Worm (Caenorhabditis elegans) whole organism, late embryonic: ENCODE results near the gene T04C10.3.

Experiments used
- C08G9.2 ChIP-seq: sonication (generic microtip); optimal IDR thresholded peaks from 2 replicates; lab custom pipeline; 2016; ENCODE audit warnings: mild to moderate bottlenecking, missing genetic modification characterization, moderate library complexity, missing compliant biosample characterization
- F13H6.1 ChIP-seq: sonication (generic microtip); optimal IDR thresholded peaks from 2 replicates; lab custom pipeline; 2016; ENCODE audit warnings: missing genetic modification characterization, missing compliant biosample characterization
- ahr-1 ChIP-seq: sonication (generic microtip); optimal IDR thresholded peaks from 2 replicates; lab custom pipeline; 2016; ENCODE audit warnings: missing genetic modification characterization, missing compliant biosample characterization
- ama-1 ChIP-seq: fragments of 150-350 bp; optimal IDR thresholded peaks from 2 replicates; lab custom pipeline; 2014
- ceh-18 ChIP-seq: sonication (generic microtip); optimal IDR thresholded peaks from 2 replicates; lab custom pipeline; 2016; ENCODE audit warnings: missing genetic modification characterization, missing compliant biosample characterization
- ceh-22 ChIP-seq: sonication (generic microtip); optimal IDR thresholded peaks from 2 replicates; lab custom pipeline; 2017; ENCODE audit warnings: missing biosample characterization, missing genetic modification characterization
- ceh-31 ChIP-seq: sonication (generic microtip); optimal IDR thresholded peaks from 2 replicates; lab custom pipeline; 2016; ENCODE audit warnings: missing genetic modification characterization, missing compliant biosample characterization
- ceh-48 ChIP-seq: sonication (generic microtip); optimal IDR thresholded peaks from 2 replicates; lab custom pipeline; 2016; ENCODE audit warnings: missing genetic modification characterization, inconsistent platforms, missing compliant biosample characterization
- che-1 ChIP-seq: sonication (generic microtip); optimal IDR thresholded peaks from 2 replicates; lab custom pipeline; 2016; ENCODE audit warnings: mild to moderate bottlenecking, missing genetic modification characterization, missing compliant biosample characterization
- dmd-4 ChIP-seq: sonication (generic microtip); optimal IDR thresholded peaks from 2 replicates; lab custom pipeline; 2016; ENCODE audit warnings: borderline replicate concordance, missing genetic modification characterization, missing compliant biosample characterization
- dve-1 ChIP-seq: sonication (generic microtip); optimal IDR thresholded peaks from 2 replicates; lab custom pipeline; 2017; ENCODE audit warnings: antibody characterized with exemption, mild to moderate bottlenecking, missing genetic modification characterization, missing compliant biosample characterization
- elt-2 ChIP-seq: sonication (generic microtip); optimal IDR thresholded peaks from 2 replicates; lab custom pipeline; 2016; ENCODE audit warnings: missing genetic modification reagents, missing genetic modification characterization, missing compliant biosample characterization
- fax-1 ChIP-seq: sonication (generic microtip); optimal IDR thresholded peaks from 2 replicates; lab custom pipeline; 2016; ENCODE audit warnings: missing genotype, missing genetic modification characterization, missing compliant biosample characterization
- fkh-6 ChIP-seq: sonication (generic microtip); optimal IDR thresholded peaks from 2 replicates; lab custom pipeline; 2016; ENCODE audit warnings: missing genetic modification characterization, missing compliant biosample characterization
- hlh-30 ChIP-seq: sonication (generic microtip); optimal IDR thresholded peaks from 2 replicates; lab custom pipeline; 2017; ENCODE audit warnings: antibody characterized with exemption, missing genetic modification characterization, missing compliant biosample characterization; ENCODE audit not compliant: insufficient read depth
- nfya-1 ChIP-seq: sonication (generic microtip); optimal IDR thresholded peaks from 2 replicates; lab custom pipeline; 2017; ENCODE audit warnings: missing genetic modification characterization, mild to moderate bottlenecking, missing compliant biosample characterization, antibody characterized with exemption, moderate library complexity
- nhr-232 ChIP-seq: sonication (generic microtip); optimal IDR thresholded peaks from 2 replicates; lab custom pipeline; 2016; ENCODE audit warnings: missing genetic modification characterization, missing compliant biosample characterization
- odd-2 ChIP-seq: sonication (generic microtip); optimal IDR thresholded peaks from 2 replicates; lab custom pipeline; 2017; ENCODE audit warnings: antibody characterized with exemption, mild to moderate bottlenecking, missing genetic modification characterization, missing compliant biosample characterization
- pag-3 ChIP-seq: sonication (generic microtip); optimal IDR thresholded peaks from 2 replicates; lab custom pipeline; 2016; ENCODE audit warnings: missing compliant biosample characterization, missing genetic modification characterization, borderline replicate concordance
- pha-4 ChIP-seq: fragments of 150-350 bp; optimal IDR thresholded peaks from 2 replicates; lab custom pipeline; 2018; ENCODE audit warnings: missing biosample characterization, missing genetic modification reagents, missing genetic modification characterization
- pqm-1 ChIP-seq: sonication (generic microtip); optimal IDR thresholded peaks from 2 replicates; lab custom pipeline; 2016; ENCODE audit warnings: missing genetic modification characterization, missing compliant biosample characterization
- ref-2 ChIP-seq: sonication (generic microtip); optimal IDR thresholded peaks from 2 replicates; lab custom pipeline; 2016; ENCODE audit warnings: missing genetic modification characterization, missing compliant biosample characterization
- rnt-1 ChIP-seq: sonication (generic microtip); optimal IDR thresholded peaks from 2 replicates; lab custom pipeline; 2016; ENCODE audit warnings: missing genetic modification characterization, missing compliant biosample characterization
- sdc-2 ChIP-seq: sonication (generic microtip); optimal IDR thresholded peaks from 2 replicates; lab custom pipeline; 2016; ENCODE audit warnings: missing genotype, missing genetic modification characterization, missing compliant biosample characterization
- syd-9 ChIP-seq: sonication (generic microtip); optimal IDR thresholded peaks from 2 replicates; lab custom pipeline; 2016; ENCODE audit warnings: mild to moderate bottlenecking, missing genetic modification characterization, moderate library complexity, missing compliant biosample characterization
- tbx-2 ChIP-seq: sonication (generic microtip); optimal IDR thresholded peaks from 2 replicates; lab custom pipeline; 2016; ENCODE audit warnings: missing genetic modification characterization, missing compliant biosample characterization
- ttx-3 ChIP-seq: sonication (generic microtip); optimal IDR thresholded peaks from 2 replicates; lab custom pipeline; 2016; ENCODE audit warnings: missing genetic modification reagents, missing genetic modification characterization, missing compliant biosample characterization
- unc-55 ChIP-seq: sonication (generic microtip); optimal IDR thresholded peaks from 2 replicates; lab custom pipeline; 2017; ENCODE audit warnings: missing biosample characterization, missing genetic modification reagents, missing genetic modification characterization
- zip-5 ChIP-seq: sonication (generic microtip); optimal IDR thresholded peaks from 2 replicates; lab custom pipeline; 2016; ENCODE audit warnings: missing genetic modification characterization, missing compliant biosample characterization

Gene T04C10.3

DNA sequence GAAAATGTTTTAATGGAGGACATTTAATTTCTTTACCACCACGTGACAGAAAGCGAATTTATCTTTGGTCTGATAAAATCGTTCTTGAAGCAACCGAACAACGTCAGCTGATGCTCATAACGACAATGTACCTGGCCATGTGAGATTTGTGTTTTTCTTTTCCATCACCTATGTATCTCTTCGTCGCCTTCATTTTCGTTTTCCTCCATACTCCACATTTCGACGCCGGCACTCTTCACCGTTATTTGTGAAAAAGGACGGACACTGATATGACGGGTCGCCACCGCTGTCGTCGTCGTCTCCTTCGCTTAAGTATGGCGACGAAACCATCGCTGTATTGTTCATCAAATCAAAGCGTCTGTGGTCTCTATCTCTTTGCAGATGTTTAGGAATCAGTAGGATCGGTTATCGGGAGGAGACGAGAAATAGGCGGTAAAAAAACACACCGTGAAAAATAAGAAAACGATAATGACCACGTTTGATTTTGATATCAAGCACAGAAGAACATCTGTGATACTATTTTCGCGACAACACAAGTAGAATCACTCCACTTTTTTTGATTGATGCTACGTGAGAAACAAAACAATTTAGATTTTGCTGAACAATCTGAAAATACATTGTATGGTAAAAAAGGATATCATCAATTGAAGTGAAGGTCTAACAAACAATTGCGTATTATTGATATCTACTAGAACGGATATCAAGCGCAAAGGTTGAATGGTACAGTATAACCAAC, 25.2 kb upstream of the T04C10.3 start:
- no peak for TF ChIP-seq nhr-232 (tag; lab: Kevin White, UChicago)
- TF ChIP-seq ama-1 (lab: Kevin White, UChicago), result no peak
- no peak for TF ChIP-seq ahr-1 (tag; lab: Kevin White, UChicago)
- no peak for TF ChIP-seq rnt-1 (tag; lab: Kevin White, UChicago)
- TF ChIP-seq dmd-4 (tag; lab: Kevin White, UChicago), result no peak
- TF ChIP-seq che-1 (tag; lab: Kevin White, UChicago), result no peak

DNA sequence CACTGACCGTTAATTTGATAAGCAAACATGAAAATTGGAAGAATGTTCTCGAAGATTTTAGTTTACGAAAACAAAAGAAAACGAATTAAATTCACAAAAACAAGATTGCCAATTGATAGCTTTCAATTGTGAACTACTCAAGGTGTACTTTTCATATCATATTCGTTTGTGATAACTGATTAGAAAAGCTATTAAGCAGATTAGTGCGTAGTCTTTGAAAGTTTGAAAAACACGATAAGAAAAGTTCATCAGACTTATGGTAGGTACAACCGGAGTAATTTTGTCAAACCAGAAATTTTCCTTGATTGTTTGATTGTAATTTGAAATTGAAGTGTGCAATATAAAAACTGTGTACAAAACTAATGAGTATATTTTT, 24.6 kb upstream of the T04C10.3 start:
- TF ChIP-seq pha-4 (no peak), ama-1 (lab: Kevin White, UChicago) (no peak), rnt-1 (tag; lab: Kevin White, UChicago) (no peak)
- TF ChIP-seq, all 69 proteins: peak for 0

DNA sequence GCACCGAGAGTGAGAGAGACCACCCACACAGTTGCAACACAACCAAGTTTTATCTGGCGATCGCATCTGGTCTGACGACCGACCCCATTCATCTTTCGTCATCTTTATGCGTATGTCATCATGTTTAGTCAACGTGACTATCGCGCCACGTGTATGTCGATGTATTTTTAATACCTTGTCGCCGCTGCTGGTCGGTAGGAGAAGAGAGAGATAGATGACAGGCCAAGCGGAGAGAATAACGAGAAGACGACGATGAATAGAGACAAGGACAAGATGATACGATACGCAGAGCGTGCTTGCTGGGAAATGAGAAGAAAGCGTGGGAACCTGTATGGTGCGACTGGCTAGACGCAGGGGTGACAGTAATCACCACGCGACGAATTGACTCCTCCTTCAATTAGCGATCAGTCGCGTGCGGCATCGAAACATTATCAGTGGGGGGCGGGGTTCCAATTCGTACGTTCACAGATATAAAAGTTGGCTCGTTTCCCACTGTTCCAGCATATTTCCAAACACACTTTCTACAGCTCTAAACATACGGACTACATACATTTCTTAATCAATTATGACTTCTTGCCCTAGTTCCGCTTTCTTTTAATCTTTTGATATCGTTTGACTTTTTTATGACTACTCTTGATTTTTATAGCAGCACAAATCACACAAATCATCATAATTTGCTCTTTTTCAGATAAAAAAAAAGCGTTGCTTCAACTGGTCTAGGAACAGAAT, 21.7 kb upstream of the T04C10.3 start, which contains the start of gene tatn-1:
Gene tatn-1, plus strand, starts transcription at position 689 of the 729 bp plus-strand sequence.
- peak; percentile 13 for TF ChIP-seq pqm-1
- peak; percentile 56 for TF ChIP-seq unc-55 (GFP tag; lab: Kevin White, UChicago)
- peak; percentile 24 for TF ChIP-seq elt-2 (tag; lab: Kevin White, UChicago)
- no peak for TF ChIP-seq odd-2 (tag; lab: Kevin White, UChicago)
- TF ChIP-seq ceh-48, result no peak
- peak; percentile 29 for TF ChIP-seq hlh-30 (tag; lab: Kevin White, UChicago)
- TF ChIP-seq F13H6.1 (tag; lab: Kevin White, UChicago), result peak; percentile 38
- no peak for TF ChIP-seq pha-4
- TF ChIP-seq sdc-2, result peak; percentile 14
- peak; percentile 26 for TF ChIP-seq dve-1 (tag; lab: Kevin White, UChicago)
- TF ChIP-seq fkh-6 (tag; lab: Kevin White, UChicago), result no peak
- no peak for TF ChIP-seq zip-5 (tag; lab: Kevin White, UChicago)
- TF ChIP-seq ceh-31 (tag; lab: Kevin White, UChicago), result no peak
- TF ChIP-seq C08G9.2 (tag; lab: Kevin White, UChicago), result no peak
- peak; percentile 75 for TF ChIP-seq rnt-1 (tag; lab: Kevin White, UChicago)
- peak; percentile 16 for TF ChIP-seq nfya-1 (tag; lab: Kevin White, UChicago)
- no peak for TF ChIP-seq syd-9
- TF ChIP-seq ttx-3 (tag; lab: Kevin White, UChicago), result no peak
- no peak for TF ChIP-seq ceh-22
- TF ChIP-seq pag-3 (tag; lab: Kevin White, UChicago), result no peak
- TF ChIP-seq ref-2 (tag; lab: Kevin White, UChicago), result peak; percentile 64
- peak; percentile 20 for TF ChIP-seq tbx-2 (tag; lab: Kevin White, UChicago)
- TF ChIP-seq ceh-18, result peak; percentile 19

- TF ChIP-seq fax-1 (tag; lab: Kevin White, UChicago), result no peak
- TF ChIP-seq pag-3 (tag; lab: Kevin White, UChicago), result no peak
- no peak for TF ChIP-seq hlh-30 (tag; lab: Kevin White, UChicago)
- TF ChIP-seq C08G9.2 (tag; lab: Kevin White, UChicago), result no peak
- TF ChIP-seq unc-55 (GFP tag; lab: Kevin White, UChicago), result no peak
Observed at ce11 chrX:14791195-14791739, 20.9 kb upstream of the T04C10.3 start.
